Fruit fly (Drosophila melanogaster) whole organism, embryonic: Measurements from ENCODE around the gene CG7611.

Source experiments
- BEAF-32 ChIP-seq: fragments of 200-800 bp; sonication (Bioruptor generic); optimal IDR thresholded peaks from 3 replicates; lab custom pipeline; 2017; ENCODE audit warnings: missing biosample characterization, missing genetic modification characterization, mild to moderate bottlenecking, moderate library complexity, missing genetic modification reagents
- CG10147 ChIP-seq: fragments of 200-800 bp; sonication (Bioruptor generic); optimal IDR thresholded peaks from 2 replicates; lab custom pipeline; 2019; ENCODE audit warnings: missing biosample characterization, mild to moderate bottlenecking, missing genetic modification characterization, moderate library complexity
- CG10321 ChIP-seq: fragments of 200-800 bp; sonication (Bioruptor generic); IDR thresholded peaks from 2 replicates; pipeline ENCODE4 v1.3.6; 2022; ENCODE audit warnings: missing biosample characterization, missing genetic modification characterization
- CG10979 ChIP-seq: fragments of 200-800 bp; sonication (Bioruptor generic); optimal IDR thresholded peaks from 2 replicates; lab custom pipeline; 2018; ENCODE audit warnings: missing biosample characterization, mild to moderate bottlenecking, missing genetic modification characterization, moderate library complexity
- CG12299 ChIP-seq: fragments of 200-800 bp; sonication (Bioruptor generic); optimal IDR thresholded peaks from 2 replicates; lab custom pipeline; 2018; ENCODE audit warnings: missing biosample characterization, mild to moderate bottlenecking, missing genetic modification characterization
- CG13287 ChIP-seq: fragments of 200-800 bp; sonication (Bioruptor generic); IDR thresholded peaks from 2 replicates; pipeline ENCODE4 v1.3.6; 2022; ENCODE audit warnings: missing biosample characterization, missing genetic modification characterization; ENCODE audit not compliant: partially characterized antibody
- CG14965 ChIP-seq: fragments of 200-800 bp; sonication (Bioruptor generic); optimal IDR thresholded peaks from 2 replicates; lab custom pipeline; 2016; ENCODE audit warnings: missing biosample characterization, missing genetic modification characterization, borderline replicate concordance
- CG16813 ChIP-seq: fragments of 200-800 bp; sonication (Bioruptor generic); IDR thresholded peaks from 3 replicates; pipeline ENCODE4 v1.3.6; 2022; ENCODE audit warnings: missing biosample characterization, missing genetic modification characterization; ENCODE audit not compliant: partially characterized antibody
- CG16815 ChIP-seq: fragments of 200-800 bp; sonication (Bioruptor generic); optimal IDR thresholded peaks from 3 replicates; lab custom pipeline; 2017; ENCODE audit warnings: missing biosample characterization, mild to moderate bottlenecking, missing genetic modification characterization
- CG17359 ChIP-seq: fragments of 200-800 bp; sonication (Bioruptor generic); optimal IDR thresholded peaks from 3 replicates; lab custom pipeline; 2018; ENCODE audit warnings: missing biosample characterization, mild to moderate bottlenecking, missing genetic modification characterization, moderate library complexity
- CG17361 ChIP-seq: fragments of 200-800 bp; sonication (Bioruptor generic); IDR thresholded peaks from 3 replicates; pipeline ENCODE4 v1.3.6; 2022; ENCODE audit warnings: missing biosample characterization, missing genetic modification characterization
- CG17802 ChIP-seq: fragments of 200-800 bp; sonication (Bioruptor generic); optimal IDR thresholded peaks from 2 replicates; lab custom pipeline; 2018; ENCODE audit warnings: missing biosample characterization, mild to moderate bottlenecking, missing genetic modification characterization, moderate library complexity
- CG18619 ChIP-seq: fragments of 200-800 bp; sonication (Bioruptor generic); optimal IDR thresholded peaks from 3 replicates; lab custom pipeline; 2017; ENCODE audit warnings: missing biosample characterization, mild to moderate bottlenecking, missing genetic modification characterization
- CG2889 ChIP-seq: fragments of 200-800 bp; sonication (Bioruptor generic); IDR thresholded peaks from 3 replicates; pipeline ENCODE4 v1.3.6; 2022; ENCODE audit warnings: missing biosample characterization, missing genetic modification characterization
- CG31224 ChIP-seq: fragments of 200-800 bp; sonication (Bioruptor generic); IDR thresholded peaks from 2 replicates; pipeline ENCODE4 v1.3.6; 2022; ENCODE audit warnings: missing biosample characterization, missing genetic modification characterization
- CG3281 ChIP-seq: fragments of 200-800 bp; sonication (Bioruptor generic); optimal IDR thresholded peaks from 3 replicates; lab custom pipeline; 2017; ENCODE audit warnings: missing biosample characterization, mild to moderate bottlenecking, missing genetic modification characterization
- CG3838 ChIP-seq: fragments of 200-800 bp; sonication (Bioruptor generic); optimal IDR thresholded peaks from 3 replicates; lab custom pipeline; 2016; ENCODE audit warnings: missing biosample characterization, missing genetic modification characterization
- CG3847 ChIP-seq: fragments of 200-800 bp; sonication (Bioruptor generic); IDR thresholded peaks from 2 replicates; pipeline ENCODE4 v1.3.6; 2022; ENCODE audit warnings: missing biosample characterization, missing genetic modification characterization
- CG43689 ChIP-seq: fragments of 200-800 bp; sonication (Bioruptor generic); IDR thresholded peaks from 2 replicates; pipeline ENCODE4 v1.3.6; 2022; ENCODE audit warnings: missing biosample characterization, missing genetic modification characterization
- CG7786 ChIP-seq: fragments of 200-800 bp; sonication (Bioruptor generic); optimal IDR thresholded peaks from 2 replicates; lab custom pipeline; 2016; ENCODE audit warnings: missing biosample characterization, missing genetic modification characterization
- CG7928 ChIP-seq: fragments of 200-800 bp; sonication (Bioruptor generic); optimal IDR thresholded peaks from 2 replicates; lab custom pipeline; 2017; ENCODE audit warnings: missing biosample characterization, mild to moderate bottlenecking, missing genetic modification characterization
- CoRest ChIP-seq: fragments of 200-800 bp; sonication (Bioruptor generic); optimal IDR thresholded peaks from 3 replicates; lab custom pipeline; 2018; ENCODE audit warnings: missing biosample characterization, mild to moderate bottlenecking, missing genetic modification characterization, moderate library complexity
- Doc2 ChIP-seq: fragments of 200-800 bp; sonication (Bioruptor generic); IDR thresholded peaks from 2 replicates; pipeline ENCODE4 v1.3.6; 2022; ENCODE audit warnings: missing biosample characterization, missing genetic modification characterization
- E2f1 ChIP-seq: fragments of 200-800 bp; sonication (Bioruptor generic); IDR thresholded peaks from 2 replicates; pipeline ENCODE4 v1.3.6; 2022; ENCODE audit warnings: missing biosample characterization, missing genetic modification characterization
- Eip74EF ChIP-seq, 2 experiments: fragments of 200-800 bp in 1 of 2; fragments of >200 bp in 1 of 2; sonication (Bioruptor generic) in 1 of 2; optimal IDR thresholded peaks; 2 replicates each; lab custom pipeline; 2017 to 2019; ENCODE audit warnings: missing biosample characterization in 2 of 2, missing genetic modification characterization in 2 of 2, mild to moderate bottlenecking in 1 of 2, moderate library complexity in 1 of 2
- Elba2 ChIP-seq: fragments of 200-800 bp; sonication (Bioruptor generic); optimal IDR thresholded peaks from 3 replicates; lab custom pipeline; 2016; ENCODE audit warnings: missing biosample characterization, missing genetic modification characterization
- Ets97D ChIP-seq: fragments of 200-800 bp; sonication (Bioruptor generic); optimal IDR thresholded peaks from 3 replicates; lab custom pipeline; 2016; ENCODE audit warnings: missing biosample characterization, missing genetic modification characterization
- Fer3 ChIP-seq: fragments of 200-800 bp; sonication (Bioruptor generic); optimal IDR thresholded peaks from 2 replicates; lab custom pipeline; 2018; ENCODE audit warnings: missing biosample characterization, mild to moderate bottlenecking, missing genetic modification characterization, moderate library complexity
- Hr3 ChIP-seq: fragments of 200-800 bp; sonication (Bioruptor generic); optimal IDR thresholded peaks from 3 replicates; lab custom pipeline; 2016; ENCODE audit warnings: missing biosample characterization, missing genetic modification characterization
- Hr78 ChIP-seq, 2 experiments: fragments of 200-800 bp in 1 of 2; fragments of >200 bp in 1 of 2; sonication (Bioruptor generic) in 1 of 2; optimal IDR thresholded peaks; 2 replicates each; lab custom pipeline; 2017 to 2019; ENCODE audit warnings: missing biosample characterization in 2 of 2, missing genetic modification characterization in 2 of 2, mild to moderate bottlenecking in 1 of 2, moderate library complexity in 1 of 2
- Lim3 ChIP-seq: fragments of 200-800 bp; sonication (Bioruptor generic); IDR thresholded peaks from 2 replicates; pipeline ENCODE4 v1.3.6; 2022; ENCODE audit warnings: missing biosample characterization, missing genetic modification characterization
- Lpt ChIP-seq: fragments of >200 bp; optimal IDR thresholded peaks from 2 replicates; lab custom pipeline; 2018; ENCODE audit warnings: missing biosample characterization, missing genetic modification characterization
- Scr ChIP-seq: fragments of 200-800 bp; sonication (Bioruptor generic); IDR thresholded peaks from 2 replicates; pipeline ENCODE4 v1.3.6; 2022; ENCODE audit warnings: missing biosample characterization, missing genetic modification characterization; ENCODE audit not compliant: partially characterized antibody
- Sry-β ChIP-seq: fragments of 200-800 bp; sonication (Bioruptor generic); optimal IDR thresholded peaks from 2 replicates; lab custom pipeline; 2018; ENCODE audit warnings: missing biosample characterization, mild to moderate bottlenecking, missing genetic modification characterization, moderate library complexity
- ab ChIP-seq: fragments of 200-800 bp; sonication (Bioruptor generic); optimal IDR thresholded peaks from 2 replicates; lab custom pipeline; 2016; ENCODE audit warnings: missing biosample characterization, missing genetic modification characterization
- cad ChIP-seq: fragments of >200 bp; optimal IDR thresholded peaks from 2 replicates; lab custom pipeline; 2017; ENCODE audit warnings: missing biosample characterization, missing genetic modification characterization
- cas ChIP-seq: fragments of 200-800 bp; sonication (Bioruptor generic); IDR thresholded peaks from 2 replicates; pipeline ENCODE4 v1.3.6; 2022; ENCODE audit warnings: missing biosample characterization, missing genetic modification characterization
- chif ChIP-seq, 2 experiments: fragments of 200-800 bp; sonication (Bioruptor generic); optimal IDR thresholded peaks; 3 replicates each; lab custom pipeline; 2016; ENCODE audit warnings: missing biosample characterization in 2 of 2, missing genetic modification characterization in 2 of 2
- dm ChIP-seq: fragments of 200-800 bp; sonication (Bioruptor generic); optimal IDR thresholded peaks from 3 replicates; lab custom pipeline; 2016; ENCODE audit warnings: missing biosample characterization, missing genetic modification characterization
- dmrt11E ChIP-seq: fragments of 200-800 bp; sonication (Bioruptor generic); optimal IDR thresholded peaks from 3 replicates; lab custom pipeline; 2018; ENCODE audit warnings: missing biosample characterization, mild to moderate bottlenecking, missing genetic modification characterization, moderate library complexity
- fu2 ChIP-seq: fragments of 200-800 bp; sonication (Bioruptor generic); optimal IDR thresholded peaks from 2 replicates; lab custom pipeline; 2016; ENCODE audit warnings: missing biosample characterization, missing genetic modification characterization
- h ChIP-seq: fragments of >200 bp; optimal IDR thresholded peaks from 2 replicates; lab custom pipeline; 2017
- hth ChIP-seq: fragments of >200 bp; optimal IDR thresholded peaks from 2 replicates; lab custom pipeline; 2017; ENCODE audit warnings: inconsistent platforms
- lola ChIP-seq, 3 experiments: fragments of >200 bp in 2 of 3; fragments of 200-800 bp in 1 of 3; sonication (Bioruptor generic) in 1 of 3; optimal IDR thresholded peaks; 2 replicates each; lab custom pipeline; 2017 to 2019; ENCODE audit warnings: missing biosample characterization in 3 of 3, missing genetic modification characterization in 3 of 3, mild to moderate bottlenecking in 1 of 3, moderate library complexity in 1 of 3
- onecut ChIP-seq: fragments of 200-800 bp; sonication (Bioruptor generic); IDR thresholded peaks from 2 replicates; pipeline ENCODE4 v1.3.6; 2022; ENCODE audit warnings: missing biosample characterization, missing genetic modification characterization
- pum ChIP-seq: fragments of 200-800 bp; sonication (Bioruptor generic); optimal IDR thresholded peaks from 2 replicates; lab custom pipeline; 2016; ENCODE audit warnings: missing biosample characterization, missing genetic modification characterization
- row ChIP-seq: fragments of 200-800 bp; sonication (Bioruptor generic); IDR thresholded peaks from 3 replicates; pipeline ENCODE4 v1.3.6; 2022; ENCODE audit warnings: missing biosample characterization, missing genetic modification characterization
- sens ChIP-seq: fragments of 200-800 bp; sonication (Bioruptor generic); peaks from one replicate; lab custom pipeline; 2016; ENCODE audit warnings: missing biosample characterization, missing genetic modification characterization
- unc-4 ChIP-seq: fragments of 200-800 bp; sonication (Bioruptor generic); IDR thresholded peaks from 2 replicates; pipeline ENCODE4 v1.3.6; 2022; ENCODE audit warnings: missing biosample characterization, missing genetic modification characterization; ENCODE audit not compliant: partially characterized antibody
- usp ChIP-seq: fragments of >200 bp; optimal IDR thresholded peaks from 2 replicates; lab custom pipeline; 2017; ENCODE audit warnings: missing biosample characterization, missing genetic modification characterization
- yki ChIP-seq: fragments of >200 bp; optimal IDR thresholded peaks from 3 replicates; lab custom pipeline; 2018

Gene CG7611

DNA sequence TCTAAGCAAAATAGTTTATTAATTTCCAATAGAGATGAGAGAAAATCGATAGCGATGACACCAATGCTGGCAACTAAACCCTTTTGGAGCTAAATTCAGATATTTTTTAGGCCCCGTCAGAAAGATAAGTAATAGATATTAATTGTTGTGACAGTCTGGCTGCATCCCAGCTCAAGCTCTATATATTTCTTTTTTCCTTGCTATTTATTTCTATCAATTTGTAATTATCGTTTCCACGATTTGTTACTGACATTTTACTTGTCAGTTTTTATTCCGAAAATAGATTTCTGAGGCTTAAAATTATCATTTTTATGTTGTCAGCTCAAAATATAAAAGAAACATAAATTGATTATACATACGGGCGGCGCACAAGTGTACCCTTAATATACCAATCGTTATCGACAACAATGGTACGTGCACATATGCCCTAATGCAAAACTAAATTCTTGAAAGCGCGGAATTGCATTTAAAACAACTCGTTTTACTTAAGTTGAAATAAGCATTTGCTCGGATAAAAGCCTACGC lies 45.9 kb downstream of the CG7611 start, which contains the start of the genes CRIF and SMC5 (continued):
- TF ChIP-seq E2f1 (GFP tag; lab: Robert Waterston, UW), result peak; percentile 44; the same call in 1 of the 2 replicates
- peak; percentile 55 for TF ChIP-seq CG17359 (tag; lab: Kevin White, UChicago)
- TF ChIP-seq CG18619, result peak; percentile 60
- TF ChIP-seq CG14965 (GFP tag; lab: Kevin White, UChicago), result no peak
- peak; percentile 94 for TF ChIP-seq row (GFP tag; lab: Robert Waterston, UW)
- peak; percentile 54 for TF ChIP-seq CG16815 (GFP tag; lab: Kevin White, UChicago)
- TF ChIP-seq Hr78 (GFP tag; optimal IDR thresholded peaks at IDR 0.05; lab: Kevin White, UChicago), result no peak
- TF ChIP-seq h (lab: Kevin White, UChicago), result no peak
- TF ChIP-seq hth (lab: Kevin White, UChicago), result no peak
- no peak for TF ChIP-seq cad (GFP tag; lab: Kevin White, UChicago)
- TF ChIP-seq cas (GFP tag; lab: Robert Waterston, UW), result no peak
- TF ChIP-seq pum (GFP tag; lab: Kevin White, UChicago), result peak; percentile 50
- TF ChIP-seq chif (GFP tag; optimal IDR thresholded peaks at IDR 0.05; lab: Kevin White, UChicago), result peak; percentile 51 to 70
- TF ChIP-seq CG7928 (GFP tag; lab: Kevin White, UChicago), result peak; percentile 11
- no peak for TF ChIP-seq Lim3
- no peak for TF ChIP-seq CG43689 (GFP tag; lab: Robert Waterston, UW)
- TF ChIP-seq CG16813 (GFP tag; lab: Robert Waterston, UW), result 0 out of 3 replicates have a peak, but pooled peaks have one; percentile 30
- peak; percentile 97 for TF ChIP-seq sens (GFP tag; lab: Kevin White, UChicago)
- TF ChIP-seq CG13287, result no peak; the same call in 1 of the 2 replicates
- TF ChIP-seq CG3847 (GFP tag; lab: Robert Waterston, UW), result peak; percentile 63
- TF ChIP-seq CG2889, result 0 out of 3 replicates have a peak, but pooled peaks have one; percentile 43
- no peak for TF ChIP-seq ab (GFP tag; lab: Kevin White, UChicago)
- peak; percentile 52 for TF ChIP-seq Ets97D (GFP tag; lab: Kevin White, UChicago)
- no peak for TF ChIP-seq Eip74EF (GFP tag; optimal IDR thresholded peaks at IDR 0.05; lab: Kevin White, UChicago)
- TF ChIP-seq dmrt11E (tag; lab: Kevin White, UChicago), result peak; percentile 69
- TF ChIP-seq Hr3 (GFP tag; lab: Kevin White, UChicago), result peak; percentile 67
- TF ChIP-seq fu2 (GFP tag; lab: Kevin White, UChicago), result peak; percentile 17
- peak in 1 of 3 experiments; percentile 72 for TF ChIP-seq lola (GFP tag; optimal IDR thresholded peaks at IDR 0.05; lab: Kevin White, UChicago)
- TF ChIP-seq CG12299 (tag; lab: Kevin White, UChicago), result peak; percentile 57
- TF ChIP-seq dm (GFP tag; lab: Kevin White, UChicago), result peak; percentile 33
- no peak for TF ChIP-seq yki (lab: Kevin White, UChicago)
- TF ChIP-seq unc-4 (GFP tag; lab: Robert Waterston, UW), result no peak
- peak; percentile 46 for TF ChIP-seq Scr (GFP tag; lab: Robert Waterston, UW)
- TF ChIP-seq CG31224 (GFP tag; lab: Robert Waterston, UW), result no peak
- peak; percentile 64 for TF ChIP-seq CG3281 (GFP tag; lab: Kevin White, UChicago)
- no peak for TF ChIP-seq CG10321 (GFP tag; lab: Robert Waterston, UW)
- TF ChIP-seq CG17802 (tag; lab: Kevin White, UChicago), result peak; percentile 94
- TF ChIP-seq CG17361 (GFP tag; lab: Robert Waterston, UW), result peak; percentile 86
- TF ChIP-seq CG3838 (GFP tag; lab: Kevin White, UChicago), result no peak
- peak; percentile 52 for TF ChIP-seq CG7786
- TF ChIP-seq Fer3 (tag; lab: Kevin White, UChicago), result peak; percentile 46
- TF ChIP-seq usp (GFP tag; lab: Kevin White, UChicago), result no peak
- TF ChIP-seq CG10147 (GFP tag; lab: Kevin White, UChicago), result peak; percentile 67
- TF ChIP-seq onecut (GFP tag; lab: Robert Waterston, UW), result no peak; the same call in none of the 2 replicates
- no peak for TF ChIP-seq Lpt (GFP tag; lab: Kevin White, UChicago)
- TF ChIP-seq CG10979, result peak; percentile 62
- peak; percentile 39 for TF ChIP-seq Elba2 (GFP tag; lab: Kevin White, UChicago)
- no peak for TF ChIP-seq Doc2
- peak; percentile 57 for TF ChIP-seq BEAF-32
- peak; percentile 84 for TF ChIP-seq CoRest (tag; lab: Kevin White, UChicago)
- peak; percentile 94 for TF ChIP-seq Sry-β
